Fruit fly (Drosophila melanogaster) whole organism, pupa: Measurements from ENCODE around the gene bark.

Experiments
- CG13204 ChIP-seq: fragments of 200-800 bp; sonication (Bioruptor generic); optimal IDR thresholded peaks from 2 replicates; lab custom pipeline; 2018; ENCODE audit warnings: missing biosample characterization, mild to moderate bottlenecking, missing genetic modification characterization, moderate library complexity
- CG14655 ChIP-seq: fragments of 200-800 bp; sonication (Bioruptor generic); optimal IDR thresholded peaks from 3 replicates; lab custom pipeline; 2017; ENCODE audit warnings: mild to moderate bottlenecking, missing biosample characterization, missing genetic modification reagents, missing genetic modification characterization
- CG17806 ChIP-seq: fragments of 200-800 bp; sonication (Bioruptor generic); optimal IDR thresholded peaks from 2 replicates; lab custom pipeline; 2018; ENCODE audit warnings: missing biosample characterization, mild to moderate bottlenecking, missing genetic modification characterization, moderate library complexity
- CG32121 ChIP-seq: fragments of 200-800 bp; sonication (Bioruptor generic); IDR thresholded peaks from 2 replicates; pipeline ENCODE4 v1.3.6; 2022; ENCODE audit warnings: missing biosample characterization, missing genetic modification characterization
- CG34367 ChIP-seq: fragments of 200-800 bp; sonication (Bioruptor generic); optimal IDR thresholded peaks from 2 replicates; lab custom pipeline; 2018; ENCODE audit warnings: missing biosample characterization, mild to moderate bottlenecking, missing genetic modification characterization
- CG8159 ChIP-seq: fragments of 200-800 bp; sonication (Bioruptor generic); optimal IDR thresholded peaks from 3 replicates; lab custom pipeline; 2018; ENCODE audit warnings: missing biosample characterization, mild to moderate bottlenecking, missing genetic modification characterization, moderate library complexity
- CG8301 ChIP-seq: fragments of 200-800 bp; sonication (Bioruptor generic); optimal IDR thresholded peaks from 2 replicates; lab custom pipeline; 2018; ENCODE audit warnings: missing biosample characterization, mild to moderate bottlenecking, missing genetic modification characterization
- CG9948 ChIP-seq: fragments of 200-800 bp; sonication (Bioruptor generic); optimal IDR thresholded peaks from 2 replicates; lab custom pipeline; 2018; ENCODE audit warnings: missing biosample characterization, mild to moderate bottlenecking, missing genetic modification characterization, moderate library complexity
- D1 ChIP-seq: fragments of 200-800 bp; sonication (Bioruptor generic); optimal IDR thresholded peaks from 2 replicates; lab custom pipeline; 2018; ENCODE audit warnings: missing biosample characterization, mild to moderate bottlenecking, missing genetic modification characterization, moderate library complexity
- Ets98B ChIP-seq: fragments of 200-800 bp; sonication (Bioruptor generic); IDR thresholded peaks from 2 replicates; pipeline ENCODE4 v1.3.6; 2022; ENCODE audit warnings: missing biosample characterization, missing genetic modification characterization
- Pif1A ChIP-seq: fragments of 200-800 bp; sonication (Bioruptor generic); optimal IDR thresholded peaks from 3 replicates; lab custom pipeline; 2016; ENCODE audit warnings: missing biosample characterization, missing genetic modification characterization
- Snoo ChIP-seq: fragments of 200-800 bp; sonication (Bioruptor generic); optimal IDR thresholded peaks from 3 replicates; lab custom pipeline; 2017; ENCODE audit warnings: missing biosample characterization, mild to moderate bottlenecking, missing genetic modification characterization, inconsistent platforms
- fd96Ca ChIP-seq: fragments of 200-800 bp; sonication (Bioruptor generic); IDR thresholded peaks from 3 replicates; pipeline ENCODE4 v1.3.6; 2022; ENCODE audit warnings: missing biosample characterization, missing genetic modification characterization

- TF ChIP-seq CG34367 (tag; lab: Kevin White, UChicago) (no peak), CG8301 (no peak), fd96Ca (GFP tag; lab: Robert Waterston, UW) (no peak), CG9948 (tag; lab: Kevin White, UChicago) (no peak), Ets98B (GFP tag; lab: Robert Waterston, UW) (no peak), CG17806 (tag; lab: Kevin White, UChicago) (no peak), Pif1A (GFP tag; lab: Kevin White, UChicago) (no peak), CG8159 (no peak), CG32121 (GFP tag; lab: Robert Waterston, UW) (no peak), CG14655 (no peak), CG13204 (GFP tag; lab: Kevin White, UChicago) (no peak), D1 (tag; lab: Kevin White, UChicago) (no peak), Snoo (tag; lab: Kevin White, UChicago) (no peak)
Measured at dm6 chr2L:3831694-3832093, 44.7 kb downstream of the bark start.
